Worm (Caenorhabditis elegans) whole organism, mixed stage, embryonic: ENCODE results near the gene nhr-136.

Source experiments
- blmp-1 ChIP-seq: fragments of 150-350 bp; optimal IDR thresholded peaks from 2 replicates; lab custom pipeline; 2014; ENCODE audit warnings: missing biosample characterization, missing genetic modification characterization
- drap-1 ChIP-seq: fragments of 200-800 bp; sonication (Bioruptor generic); optimal IDR thresholded peaks from 3 replicates; lab custom pipeline; 2018; ENCODE audit warnings: mild to moderate bottlenecking, missing genetic modification characterization, missing compliant biosample characterization
- elt-3 ChIP-seq: fragments of 150-350 bp; optimal IDR thresholded peaks from 2 replicates; lab custom pipeline; 2014; ENCODE audit warnings: missing biosample characterization, missing genetic modification characterization
- flh-1 ChIP-seq: fragments of 200-800 bp; sonication (Bioruptor generic); optimal IDR thresholded peaks from 2 replicates; lab custom pipeline; 2018; ENCODE audit warnings: mild to moderate bottlenecking, missing genetic modification characterization, moderate library complexity, missing compliant biosample characterization
- lin-13 ChIP-seq: fragments of 150-350 bp; optimal IDR thresholded peaks from 2 replicates; lab custom pipeline; 2014; ENCODE audit warnings: missing biosample characterization, missing genetic modification characterization
- nhr-12 ChIP-seq: fragments of 150-350 bp; optimal IDR thresholded peaks from 2 replicates; lab custom pipeline; 2014; ENCODE audit warnings: missing biosample characterization, missing genetic modification characterization
- nhr-237 ChIP-seq: fragments of 150-350 bp; optimal IDR thresholded peaks from 2 replicates; lab custom pipeline; 2014; ENCODE audit warnings: missing biosample characterization, missing genetic modification characterization
- nhr-28 ChIP-seq: fragments of 150-350 bp; optimal IDR thresholded peaks from 2 replicates; lab custom pipeline; 2014; ENCODE audit warnings: missing biosample characterization, missing genetic modification characterization
- nhr-76 ChIP-seq: sonication (generic microtip); optimal IDR thresholded peaks from 2 replicates; lab custom pipeline; 2017; ENCODE audit warnings: missing biosample characterization, missing genetic modification characterization
- pha-4 ChIP-seq: fragments of 150-350 bp; optimal IDR thresholded peaks from 2 replicates; lab custom pipeline; 2018; ENCODE audit warnings: missing biosample characterization, missing genetic modification reagents, missing genetic modification characterization
- unc-39 ChIP-seq: fragments of 150-350 bp; optimal IDR thresholded peaks from 2 replicates; lab custom pipeline; 2014; ENCODE audit warnings: missing biosample characterization, missing genetic modification characterization
- unc-62 ChIP-seq: fragments of 150-350 bp; optimal IDR thresholded peaks from 2 replicates; lab custom pipeline; 2014; ENCODE audit warnings: missing biosample characterization, missing genetic modification reagents, missing genetic modification characterization
- ztf-11 ChIP-seq: fragments of 150-350 bp; optimal IDR thresholded peaks from 2 replicates; lab custom pipeline; 2014; ENCODE audit warnings: missing biosample characterization, missing genetic modification characterization

ce11 chrV:12115150-12115549 is 8.2 kb downstream of the nhr-136 start:
- TF ChIP-seq nhr-28 (tag; lab: Kevin White, UChicago) = no peak
- TF ChIP-seq unc-39 (tag; lab: Kevin White, UChicago) = no peak
- TF ChIP-seq nhr-12 (tag; lab: Kevin White, UChicago) = no peak
- no peak for TF ChIP-seq elt-3 (tag; lab: Kevin White, UChicago)
- TF ChIP-seq drap-1 (GFP tag; lab: Kevin White, UChicago) = no peak
- TF ChIP-seq blmp-1 (tag; lab: Kevin White, UChicago) = no peak
- no peak for TF ChIP-seq nhr-237 (tag; lab: Kevin White, UChicago)
- no peak for TF ChIP-seq pha-4 (tag; lab: Kevin White, UChicago)
- TF ChIP-seq flh-1 (GFP tag; lab: Kevin White, UChicago) = no peak
- TF ChIP-seq unc-62 (GFP tag; lab: Kevin White, UChicago) = no peak
- TF ChIP-seq lin-13 (tag; lab: Kevin White, UChicago) = no peak
- no peak for TF ChIP-seq ztf-11
- no peak for TF ChIP-seq nhr-76 (tag; lab: Kevin White, UChicago)
